Worm (Caenorhabditis elegans) whole organism, L4 larva: ENCODE measurements around the gene F47B7.2.

Experiments
- D1046.2 ChIP-seq: fragments of 200-800 bp; sonication (Bioruptor generic); IDR thresholded peaks from 2 replicates; pipeline ENCODE4 v1.3.6; 2022; ENCODE audit warnings: missing genetic modification characterization, missing compliant biosample characterization
- F26F4.8 ChIP-seq: fragments of 200-800 bp; sonication (Bioruptor generic); conservative IDR thresholded peaks from 2 replicates; pipeline ENCODE4 v1.3.6; 2022; ENCODE audit warnings: missing genetic modification characterization, missing compliant biosample characterization
- F49E8.2 ChIP-seq: sonication (generic microtip); optimal IDR thresholded peaks from 2 replicates; lab custom pipeline; 2016; ENCODE audit warnings: missing compliant biosample characterization, mild to moderate bottlenecking, missing genetic modification characterization, borderline replicate concordance
- T20F7.1 ChIP-seq: fragments of 200-800 bp; sonication (Bioruptor generic); optimal IDR thresholded peaks from 2 replicates; lab custom pipeline; 2018; ENCODE audit warnings: mild to moderate bottlenecking, missing genetic modification characterization, missing compliant biosample characterization
- Y105C5A.15 ChIP-seq: fragments of 200-800 bp; sonication (Bioruptor generic); IDR thresholded peaks from 2 replicates; pipeline ENCODE4 v1.3.6; 2022; ENCODE audit warnings: missing genetic modification characterization, missing compliant biosample characterization
- Y75B8A.6 ChIP-seq: fragments of 200-800 bp; sonication (Bioruptor generic); IDR thresholded peaks from 2 replicates; pipeline ENCODE4 v1.3.6; 2022; ENCODE audit warnings: missing genetic modification reagents, missing genetic modification characterization, missing compliant biosample characterization
- ZK546.5 ChIP-seq, 2 experiments: sonication (generic microtip); optimal IDR thresholded peaks; 2 replicates each; lab custom pipeline; 2017; ENCODE audit warnings: missing biosample characterization in 2 of 2, missing genetic modification characterization in 2 of 2
- aly-2 ChIP-seq: sonication (generic microtip); optimal IDR thresholded peaks from 2 replicates; lab custom pipeline; 2018; ENCODE audit warnings: missing biosample characterization, missing genetic modification characterization
- ama-1 ChIP-seq: fragments of 150-350 bp; optimal IDR thresholded peaks from 2 replicates; lab custom pipeline; 2014; ENCODE audit warnings: inconsistent platforms, mixed read lengths
- arid-1 ChIP-seq: fragments of 200-800 bp; sonication (Bioruptor generic); conservative IDR thresholded peaks from 2 replicates; pipeline ENCODE4 v1.3.6; 2022; ENCODE audit warnings: missing genetic modification reagents, missing genetic modification characterization, missing compliant biosample characterization
- attf-4 ChIP-seq: sonication (generic microtip); optimal IDR thresholded peaks from 3 replicates; lab custom pipeline; 2017; ENCODE audit warnings: missing biosample characterization, missing genetic modification characterization
- ceh-20 ChIP-seq: fragments of 200-800 bp; sonication (Bioruptor generic); IDR thresholded peaks from 2 replicates; pipeline ENCODE4 v1.3.6; 2022; ENCODE audit warnings: missing genetic modification reagents, missing genetic modification characterization, missing compliant biosample characterization
- ceh-44 ChIP-seq: fragments of 200-800 bp; sonication (Bioruptor generic); IDR thresholded peaks from 2 replicates; pipeline ENCODE4 v1.3.6; 2022; ENCODE audit warnings: missing genetic modification reagents, missing genetic modification characterization, missing compliant biosample characterization
- daf-16 ChIP-seq, 3 experiments: sonication (generic microtip); optimal IDR thresholded peaks; 2 replicates each; lab custom pipeline; 2016 to 2017; ENCODE audit warnings: missing genetic modification characterization in 3 of 3, missing genetic modification reagents in 3 of 3, mild to moderate bottlenecking in 2 of 3, missing compliant biosample characterization in 2 of 3, missing biosample characterization in 1 of 3, moderate library complexity in 1 of 3
- daf-8 ChIP-seq: fragments of 200-800 bp; sonication (Bioruptor generic); IDR thresholded peaks from 2 replicates; pipeline ENCODE4 v1.3.6; 2022; ENCODE audit warnings: missing genetic modification characterization, missing compliant biosample characterization
- dmd-9 ChIP-seq: fragments of 200-800 bp; sonication (Bioruptor generic); IDR thresholded peaks from 2 replicates; pipeline ENCODE4 v1.3.6; 2022; ENCODE audit warnings: missing genetic modification reagents, missing genetic modification characterization, missing compliant biosample characterization
- dpl-1 ChIP-seq: fragments of 150-350 bp; optimal IDR thresholded peaks from 2 replicates; lab custom pipeline; 2014; ENCODE audit warnings: missing biosample characterization, missing genetic modification reagents, missing genetic modification characterization
- dve-1 ChIP-seq: sonication (generic microtip); optimal IDR thresholded peaks from 2 replicates; lab custom pipeline; 2017; ENCODE audit warnings: antibody characterized with exemption, mild to moderate bottlenecking, missing genetic modification characterization, missing compliant biosample characterization; ENCODE audit not compliant: insufficient read depth
- egl-43 ChIP-seq: fragments of 200-800 bp; sonication (Bioruptor generic); IDR thresholded peaks from 2 replicates; pipeline ENCODE4 v1.3.6; 2022; ENCODE audit warnings: missing genetic modification reagents, missing genetic modification characterization, missing compliant biosample characterization
- fkh-10 ChIP-seq: fragments of 150-350 bp; optimal IDR thresholded peaks from 2 replicates; lab custom pipeline; 2014; ENCODE audit warnings: missing biosample characterization, missing genetic modification reagents, missing genetic modification characterization
- hif-1 ChIP-seq, 2 experiments: sonication (generic microtip); optimal IDR thresholded peaks; 2 replicates each; lab custom pipeline; 2016 to 2017; ENCODE audit warnings: missing compliant biosample characterization in 2 of 2, missing genetic modification characterization in 2 of 2, missing genetic modification reagents in 2 of 2, missing genotype in 2 of 2, mild to moderate bottlenecking in 1 of 2
- hlh-11 ChIP-seq: fragments of 200-800 bp; sonication (Bioruptor generic); optimal IDR thresholded peaks from 2 replicates; lab custom pipeline; 2018; ENCODE audit warnings: mild to moderate bottlenecking, missing genetic modification characterization, missing compliant biosample characterization
- hmg-1.1 ChIP-seq: fragments of 200-800 bp; sonication (Bioruptor generic); IDR thresholded peaks from 2 replicates; pipeline ENCODE4 v1.3.6; 2022; ENCODE audit warnings: missing genetic modification reagents, missing genetic modification characterization, missing compliant biosample characterization
- lin-1 ChIP-seq: fragments of 200-800 bp; sonication (Bioruptor generic); IDR thresholded peaks from 2 replicates; pipeline ENCODE4 v1.3.6; 2022; ENCODE audit warnings: missing genetic modification reagents, missing genetic modification characterization, missing compliant biosample characterization
- lin-39 ChIP-seq: fragments of 150-350 bp; optimal IDR thresholded peaks from 2 replicates; lab custom pipeline; 2014; ENCODE audit warnings: missing biosample characterization, missing genetic modification reagents, missing genetic modification characterization
- lir-3 ChIP-seq: sonication (generic microtip); optimal IDR thresholded peaks from 2 replicates; lab custom pipeline; 2016; ENCODE audit warnings: mild to moderate bottlenecking, missing genetic modification characterization, missing compliant biosample characterization
- mdl-1 ChIP-seq, 2 experiments: fragments of 150-350 bp in 1 of 2; sonication (generic microtip) in 1 of 2; optimal IDR thresholded peaks; 2 replicates each; lab custom pipeline; 2014 to 2017; ENCODE audit warnings: missing biosample characterization in 2 of 2, missing genetic modification characterization in 2 of 2
- mdt-29 ChIP-seq: fragments of 200-800 bp; sonication (Bioruptor generic); IDR thresholded peaks from 2 replicates; pipeline ENCODE4 v1.3.6; 2022; ENCODE audit warnings: missing genetic modification reagents, missing genetic modification characterization, missing compliant biosample characterization
- mep-1 ChIP-seq: fragments of 150-350 bp; sonication (generic microtip); optimal IDR thresholded peaks from 3 replicates; lab custom pipeline; 2014; ENCODE audit warnings: missing biosample characterization, missing genetic modification characterization
- mxl-3 ChIP-seq: fragments of 200-800 bp; sonication (Bioruptor generic); optimal IDR thresholded peaks from 2 replicates; lab custom pipeline; 2018; ENCODE audit warnings: mild to moderate bottlenecking, missing genetic modification characterization, missing compliant biosample characterization
- nhr-102 ChIP-seq: sonication (generic microtip); optimal IDR thresholded peaks from 2 replicates; lab custom pipeline; 2016; ENCODE audit warnings: mild to moderate bottlenecking, missing genetic modification characterization, moderate library complexity, missing compliant biosample characterization
- nhr-11 ChIP-seq: fragments of 150-350 bp; optimal IDR thresholded peaks from 2 replicates; lab custom pipeline; 2014; ENCODE audit warnings: missing biosample characterization, missing genetic modification characterization
- nhr-237 ChIP-seq: sonication (generic microtip); optimal IDR thresholded peaks from 2 replicates; lab custom pipeline; 2017; ENCODE audit warnings: missing biosample characterization, missing genetic modification characterization
- nhr-41 ChIP-seq: fragments of 200-800 bp; sonication (Bioruptor generic); IDR thresholded peaks from 2 replicates; pipeline ENCODE4 v1.3.6; 2022; ENCODE audit warnings: missing genetic modification reagents, missing genetic modification characterization, missing compliant biosample characterization
- nhr-42 ChIP-seq: fragments of 200-800 bp; sonication (Bioruptor generic); IDR thresholded peaks from 2 replicates; pipeline ENCODE4 v1.3.6; 2022; ENCODE audit warnings: missing genetic modification characterization, missing compliant biosample characterization
- nhr-6 ChIP-seq: fragments of 150-350 bp; optimal IDR thresholded peaks from 2 replicates; lab custom pipeline; 2014; ENCODE audit warnings: missing biosample characterization, missing genetic modification characterization
- nhr-76 ChIP-seq: fragments of 150-350 bp; optimal IDR thresholded peaks from 2 replicates; lab custom pipeline; 2014; ENCODE audit warnings: missing biosample characterization, missing genetic modification characterization
- nhr-77 ChIP-seq: fragments of 150-350 bp; optimal IDR thresholded peaks from 2 replicates; lab custom pipeline; 2014; ENCODE audit warnings: missing biosample characterization, missing genetic modification characterization
- php-3 ChIP-seq: fragments of 200-800 bp; sonication (Bioruptor generic); IDR thresholded peaks from 2 replicates; pipeline ENCODE4 v1.3.6; 2022; ENCODE audit warnings: missing genetic modification reagents, missing genetic modification characterization, missing compliant biosample characterization
- rbr-2 ChIP-seq: sonication (generic microtip); optimal IDR thresholded peaks from 2 replicates; lab custom pipeline; 2016; ENCODE audit warnings: missing genotype, missing genetic modification characterization, missing compliant biosample characterization
- set-16 ChIP-seq: fragments of 200-800 bp; sonication (Bioruptor generic); IDR thresholded peaks from 2 replicates; pipeline ENCODE4 v1.3.6; 2022; ENCODE audit warnings: missing genetic modification reagents, missing genetic modification characterization, missing compliant biosample characterization
- skn-1 ChIP-seq: fragments of 150-350 bp; optimal IDR thresholded peaks from 2 replicates; lab custom pipeline; 2014; ENCODE audit warnings: missing biosample characterization, missing genetic modification characterization
- tag-97 ChIP-seq: fragments of 200-800 bp; sonication (Bioruptor generic); IDR thresholded peaks from 2 replicates; pipeline ENCODE4 v1.3.6; 2022; ENCODE audit warnings: missing genetic modification characterization, missing compliant biosample characterization
- tra-1 ChIP-seq: fragments of 200-800 bp; sonication (Bioruptor generic); IDR thresholded peaks from 2 replicates; pipeline ENCODE4 v1.3.6; 2022; ENCODE audit warnings: missing genetic modification reagents, missing genetic modification characterization, missing compliant biosample characterization
- unc-62 ChIP-seq, 3 experiments: fragments of 150-350 bp in 1 of 3; sonication (generic microtip); optimal IDR thresholded peaks in 2 of 3; peaks in 1 of 3; 1 replicate in 1 of 3; 2 replicates in 2 of 3; lab custom pipeline; 2014 to 2017; ENCODE audit warnings: missing biosample characterization in 3 of 3, missing genetic modification characterization in 3 of 3, missing genetic modification reagents in 3 of 3, missing genotype in 1 of 3
- vab-7 ChIP-seq: fragments of 200-800 bp; sonication (Bioruptor generic); IDR thresholded peaks from 2 replicates; pipeline ENCODE4 v1.3.6; 2022; ENCODE audit warnings: missing genetic modification reagents, missing genetic modification characterization, missing compliant biosample characterization
- zag-1 ChIP-seq: fragments of 150-350 bp; optimal IDR thresholded peaks from 2 replicates; lab custom pipeline; 2014; ENCODE audit warnings: missing biosample characterization, missing genetic modification characterization
- zfp-2 ChIP-seq: sonication (generic microtip); optimal IDR thresholded peaks from 2 replicates; lab custom pipeline; 2016; ENCODE audit warnings: mild to moderate bottlenecking, missing genetic modification characterization, missing compliant biosample characterization
- zfp-3 ChIP-seq: fragments of 200-800 bp; sonication (Bioruptor generic); conservative IDR thresholded peaks from 2 replicates; pipeline ENCODE4 v1.3.6; 2022; ENCODE audit warnings: missing genetic modification reagents, missing genetic modification characterization, missing compliant biosample characterization
- zip-11 ChIP-seq: fragments of 200-800 bp; sonication (Bioruptor generic); IDR thresholded peaks from 2 replicates; pipeline ENCODE4 v1.3.6; 2022; ENCODE audit warnings: missing genetic modification characterization, missing compliant biosample characterization
- ztf-11 ChIP-seq: fragments of 150-350 bp; optimal IDR thresholded peaks from 2 replicates; lab custom pipeline; 2014; ENCODE audit warnings: missing biosample characterization, missing genetic modification characterization
- ztf-7 ChIP-seq: fragments of 150-350 bp; optimal IDR thresholded peaks from 2 replicates; lab custom pipeline; 2014; ENCODE audit warnings: missing biosample characterization, missing genetic modification characterization

F47B7.2 gene

DNA sequence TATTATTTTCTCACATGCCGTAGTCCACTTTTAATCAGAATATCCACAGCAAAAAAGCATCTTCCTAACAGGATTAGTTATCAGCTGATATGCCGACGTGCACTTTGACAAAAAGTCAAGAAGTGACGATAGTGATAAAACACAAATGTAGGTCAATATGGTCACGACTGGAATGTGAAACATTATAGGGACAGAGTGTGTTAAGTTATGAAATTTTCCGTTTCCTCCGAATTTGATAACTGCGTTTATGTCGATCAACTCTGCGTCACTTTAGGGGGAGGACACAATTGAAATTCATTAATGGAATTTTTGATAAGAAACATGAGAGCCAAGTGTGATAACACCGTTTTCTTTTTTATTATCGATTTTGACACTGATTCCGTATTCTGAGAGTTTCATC, 43.6 kb upstream of the F47B7.2 start, which contains the start of gene aex-4 (continued):
- TF ChIP-seq ztf-11 (tag; lab: Kevin White, UChicago) (no peak), F49E8.2 (tag; lab: Kevin White, UChicago) (no peak), fkh-10 (GFP tag; lab: Kevin White, UChicago) (no peak), hif-1 (tag; optimal IDR thresholded peaks at IDR 0.05; lab: Kevin White, UChicago) (peak in 1 of 2 experiments; percentile 93), hlh-11 (tag; lab: Kevin White, UChicago) (peak; percentile 83), ZK546.5 (tag; optimal IDR thresholded peaks at IDR 0.05; lab: Kevin White, UChicago) (no peak), nhr-77 (tag; lab: Kevin White, UChicago) (peak; percentile 50), attf-4 (no peak), Y105C5A.15 (no peak), nhr-42 (no peak), tra-1 (GFP tag; lab: Robert Waterston, UW) (peak; percentile 58), hmg-1.1 (GFP tag; lab: Robert Waterston, UW) (no peak), dve-1 (tag; lab: Kevin White, UChicago) (no peak), ceh-20 (GFP tag; lab: Robert Waterston, UW) (no peak), Y75B8A.6 (no peak), T20F7.1 (GFP tag; lab: Kevin White, UChicago) (peak; percentile 6), mdl-1 (tag; optimal IDR thresholded peaks at IDR 0.05; lab: Kevin White, UChicago) (peak in 1 of 2 experiments; percentile 54), nhr-6 (tag; lab: Kevin White, UChicago) (no peak), zag-1 (tag; lab: Kevin White, UChicago) (no peak), nhr-102 (tag; lab: Kevin White, UChicago) (no peak), aly-2 (tag; lab: Kevin White, UChicago) (no peak), ceh-44 (GFP tag; lab: Robert Waterston, UW) (no peak), nhr-11 (tag; lab: Kevin White, UChicago) (no peak), lin-1 (GFP tag; lab: Robert Waterston, UW) (peak; percentile 79), lir-3 (tag; lab: Kevin White, UChicago) (no peak), mxl-3 (no peak), nhr-76 (tag; lab: Kevin White, UChicago) (no peak), mep-1 (tag; lab: Kevin White, UChicago) (peak; percentile 21), nhr-41 (GFP tag; lab: Robert Waterston, UW) (no peak), daf-8 (GFP tag; lab: Robert Waterston, UW) (no peak), zfp-3 (GFP tag; lab: Robert Waterston, UW) (no peak), egl-43 (GFP tag; lab: Robert Waterston, UW) (no peak), ztf-7 (tag; lab: Kevin White, UChicago) (no peak), unc-62 (GFP tag; optimal IDR thresholded peaks at IDR 0.05 in 1 of 2; lab: Kevin White, UChicago) (no peak), unc-62 (tag; optimal IDR thresholded peaks at IDR 0.05; lab: Kevin White, UChicago) (no peak), nhr-237 (no peak), set-16 (GFP tag; lab: Robert Waterston, UW) (no peak), mdt-29 (no peak), daf-16 (GFP tag; optimal IDR thresholded peaks at IDR 0.05; lab: Kevin White, UChicago) (no peak), daf-16 (tag; optimal IDR thresholded peaks at IDR 0.05; lab: Kevin White, UChicago) (peak; percentile 89), rbr-2 (tag; lab: Kevin White, UChicago) (no peak), skn-1 (tag; lab: Kevin White, UChicago) (no peak), D1046.2 (GFP tag; lab: Robert Waterston, UW) (no peak), dpl-1 (no peak), ama-1 (lab: Kevin White, UChicago) (no peak), zip-11 (GFP tag; lab: Robert Waterston, UW) (no peak), F26F4.8 (GFP tag; lab: Robert Waterston, UW) (no peak), vab-7 (GFP tag; lab: Robert Waterston, UW) (no peak), lin-39 (no peak), tag-97 (GFP tag; lab: Robert Waterston, UW) (no peak), php-3 (GFP tag; lab: Robert Waterston, UW) (peak; percentile 75), zfp-2 (tag; lab: Kevin White, UChicago) (no peak), arid-1 (GFP tag; lab: Robert Waterston, UW) (no peak), dmd-9 (GFP tag; lab: Robert Waterston, UW) (no peak)
